Worm (Caenorhabditis elegans): Measurements from ENCODE around the gene clec-202.

Gene clec-202

DNA sequence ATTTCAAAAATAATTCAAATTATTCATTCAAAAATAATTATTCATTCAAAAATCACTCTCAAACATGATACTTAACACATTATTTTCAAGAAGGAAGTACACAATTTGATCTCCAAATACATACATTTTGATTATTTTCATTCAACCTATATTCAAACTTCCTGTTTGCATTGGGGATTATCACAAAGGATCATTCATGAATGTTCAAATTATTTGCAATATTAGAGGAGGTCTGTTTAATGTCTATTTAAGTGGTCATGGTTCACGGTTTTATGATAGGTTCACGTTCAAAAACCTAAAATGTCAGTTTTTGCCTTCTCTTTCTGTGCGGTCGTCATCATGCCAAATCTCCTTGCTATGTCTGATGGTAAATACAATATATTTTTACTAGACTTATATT, at the start of gene clec-202:
Gene clec-202 (plus strand): TSS at position 301 of the 400 bp plus-strand sequence.
- TF ChIP-seq T22C8.4 (GFP tag; IDR thresholded peaks at IDR 0.05) (no peak), klf-2 (GFP tag; conservative IDR thresholded peaks at IDR 0.05) (no peak), tab-1 (GFP tag; IDR thresholded peaks at IDR 0.05) (no peak), flt-1 (GFP tag; IDR thresholded peaks at IDR 0.05) (no peak), ztf-23 (GFP tag; IDR thresholded peaks at IDR 0.05) (no peak), ref-1 (GFP tag; conservative IDR thresholded peaks at IDR 0.05) (no peak), ztf-29 (GFP tag; IDR thresholded peaks at IDR 0.05) (no peak), cog-1 (tag; optimal IDR thresholded peaks at IDR 0.05) (no peak), med-1 (GFP tag; optimal IDR thresholded peaks at IDR 0.05; ENCODE audit: insufficient read depth) (no peak)

DNA sequence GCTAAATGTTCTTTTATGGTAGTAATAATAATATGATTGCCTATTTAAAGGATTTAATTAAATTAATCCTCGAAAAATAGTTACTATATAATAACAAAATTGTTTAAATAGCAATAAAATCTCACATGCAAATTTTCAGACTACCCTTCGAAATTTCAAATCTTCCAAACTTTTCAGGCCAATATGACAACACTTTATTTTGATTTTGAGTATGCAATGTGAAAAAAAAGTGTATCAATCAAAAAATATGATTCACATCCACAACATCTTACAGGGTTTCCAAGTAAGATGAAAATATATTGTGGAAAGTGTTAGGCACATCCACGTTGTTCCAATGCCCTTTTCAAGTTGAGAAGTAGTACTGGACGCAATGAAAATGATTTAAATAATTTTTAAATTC, 49.4 kb upstream of the clec-202 start, which contains the start of gene snf-9:
Gene snf-9 (plus strand): TSS at position 301 of the 400 bp plus-strand sequence.
- TF ChIP-seq klf-2 (GFP tag; conservative IDR thresholded peaks at IDR 0.05) = no peak
- TF ChIP-seq tab-1 (GFP tag; IDR thresholded peaks at IDR 0.05) = no peak
- TF ChIP-seq ztf-23 (GFP tag; IDR thresholded peaks at IDR 0.05) = no peak
- TF ChIP-seq ztf-29 (GFP tag; IDR thresholded peaks at IDR 0.05) = no peak
- no peak for TF ChIP-seq med-1 (GFP tag; optimal IDR thresholded peaks at IDR 0.05; ENCODE audit: insufficient read depth)
- TF ChIP-seq cog-1 (tag; optimal IDR thresholded peaks at IDR 0.05) = no peak
- TF ChIP-seq flt-1 (GFP tag; IDR thresholded peaks at IDR 0.05) = no peak

DNA sequence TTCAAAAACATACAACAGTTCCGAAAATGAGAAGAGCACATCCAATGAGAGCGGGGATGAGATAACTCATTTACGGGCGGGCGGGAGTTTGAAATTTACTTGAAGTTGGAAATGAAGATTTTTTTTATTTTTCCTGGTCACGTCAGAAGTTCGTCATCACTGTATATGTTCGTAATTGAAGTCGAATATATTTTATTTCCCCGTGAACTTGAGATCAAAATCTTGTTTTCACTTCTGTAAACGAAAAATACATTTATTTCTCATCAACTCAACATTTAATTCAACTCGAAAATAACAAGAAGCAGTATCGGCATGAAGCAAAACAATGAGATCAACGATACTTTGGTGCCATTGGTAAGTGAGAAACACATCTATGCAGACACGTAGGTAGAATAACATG, 44.8 kb upstream of the clec-202 start, which contains the start of gene C49C3.20:
Gene C49C3.20 (minus strand): TSS at position 101 of the 400 bp plus-strand sequence.
- TF ChIP-seq T22C8.4 (GFP tag; IDR thresholded peaks at IDR 0.05) = no peak
- no peak for TF ChIP-seq tab-1 (GFP tag; IDR thresholded peaks at IDR 0.05)
- no peak for TF ChIP-seq flt-1 (GFP tag; IDR thresholded peaks at IDR 0.05)
- TF ChIP-seq ref-1 (GFP tag; conservative IDR thresholded peaks at IDR 0.05) = no peak
- no peak for TF ChIP-seq ztf-29 (GFP tag; IDR thresholded peaks at IDR 0.05)
- TF ChIP-seq klf-2 (GFP tag; conservative IDR thresholded peaks at IDR 0.05) = no peak
- TF ChIP-seq cog-1 (tag; optimal IDR thresholded peaks at IDR 0.05) = no peak
- no peak for TF ChIP-seq med-1 (GFP tag; optimal IDR thresholded peaks at IDR 0.05; ENCODE audit: insufficient read depth)

DNA sequence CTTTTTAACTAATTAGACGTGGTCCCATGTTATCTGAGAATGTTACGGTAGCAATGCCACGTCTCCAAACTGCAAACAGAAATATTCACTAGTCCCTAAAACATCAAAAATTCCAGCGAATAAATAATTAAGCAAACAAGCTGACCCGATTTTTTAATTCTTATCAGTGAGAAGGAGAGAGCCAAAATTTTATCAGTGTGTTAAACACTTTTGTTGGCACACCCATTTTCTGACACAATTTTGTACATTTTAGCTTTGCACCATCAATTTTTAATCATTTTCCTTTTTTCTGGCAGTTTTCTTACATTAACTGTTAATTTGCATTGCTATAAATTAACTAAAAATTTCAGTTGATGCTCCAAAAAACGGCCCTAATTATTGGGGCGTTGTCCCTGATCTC, 40.8 kb upstream of the clec-202 start, which contains the start of gene C49C3.4:
Gene C49C3.4 (plus strand): TSS at position 351 of the 400 bp plus-strand sequence.
- TF ChIP-seq cog-1 (tag; optimal IDR thresholded peaks at IDR 0.05) (no peak), ref-1 (GFP tag; conservative IDR thresholded peaks at IDR 0.05) (no peak), klf-2 (GFP tag; conservative IDR thresholded peaks at IDR 0.05) (no peak), med-1 (GFP tag; optimal IDR thresholded peaks at IDR 0.05; ENCODE audit: insufficient read depth) (no peak), T22C8.4 (GFP tag; IDR thresholded peaks at IDR 0.05) (no peak), flt-1 (GFP tag; IDR thresholded peaks at IDR 0.05) (no peak), ztf-23 (GFP tag; IDR thresholded peaks at IDR 0.05) (no peak), ztf-29 (GFP tag; IDR thresholded peaks at IDR 0.05) (no peak), tab-1 (GFP tag; IDR thresholded peaks at IDR 0.05) (no peak)

DNA sequence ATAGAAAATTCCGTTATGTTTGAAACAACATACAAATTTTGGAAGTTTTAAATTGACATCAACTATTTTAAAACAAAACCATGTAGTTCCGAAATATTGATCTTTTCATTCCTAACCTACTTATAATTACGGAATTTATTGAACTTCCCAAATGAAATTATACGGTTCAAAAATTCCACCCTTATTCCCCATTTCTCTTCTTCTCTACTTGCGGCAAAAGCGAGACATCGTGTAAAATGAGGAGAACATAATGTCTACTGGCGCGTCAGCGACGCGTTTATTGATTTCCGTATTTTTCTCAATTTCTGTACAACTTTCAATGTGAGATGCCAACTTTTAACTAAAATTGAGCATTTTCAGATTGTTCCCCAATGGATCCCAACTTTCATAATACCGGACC, 32.4 kb upstream of the clec-202 start, which contains the start of gene ceh-88:
Gene ceh-88 (plus strand): TSS at position 355 of the 400 bp plus-strand sequence.
- TF ChIP-seq ztf-23 (GFP tag; IDR thresholded peaks at IDR 0.05) (no peak), T22C8.4 (GFP tag; IDR thresholded peaks at IDR 0.05) (no peak), ref-1 (GFP tag; conservative IDR thresholded peaks at IDR 0.05) (no peak), tab-1 (GFP tag; IDR thresholded peaks at IDR 0.05) (no peak), flt-1 (GFP tag; IDR thresholded peaks at IDR 0.05) (no peak), ztf-29 (GFP tag; IDR thresholded peaks at IDR 0.05) (no peak), cog-1 (tag; optimal IDR thresholded peaks at IDR 0.05) (no peak), med-1 (GFP tag; optimal IDR thresholded peaks at IDR 0.05; ENCODE audit: insufficient read depth) (no peak), klf-2 (GFP tag; conservative IDR thresholded peaks at IDR 0.05) (no peak)

DNA sequence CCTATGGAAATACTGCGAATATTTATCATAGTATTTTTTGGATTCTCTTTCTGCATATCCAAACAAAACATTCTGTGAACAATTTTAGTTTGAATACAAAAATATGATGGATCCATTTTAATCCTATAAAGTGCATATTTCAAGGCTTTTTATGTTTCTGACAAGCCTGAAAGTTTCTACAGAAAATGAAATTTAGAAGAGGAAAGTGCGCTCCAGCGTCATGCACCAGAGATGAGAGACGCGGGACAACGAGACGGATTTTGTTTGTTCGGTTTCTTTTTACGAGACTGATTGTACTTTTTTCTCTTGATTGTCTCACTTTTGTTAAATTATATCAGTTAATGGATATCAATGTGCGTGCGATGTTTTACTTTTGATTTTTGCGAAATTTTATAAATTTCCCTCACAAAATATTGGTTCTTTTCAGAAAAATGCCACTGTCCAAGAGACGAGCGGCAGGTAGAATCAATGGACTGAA, 30.1 kb upstream of the clec-202 start, which contains the start of gene C49C3.6:
Gene C49C3.6 (plus strand): TSS at position 428 of the 478 bp plus-strand sequence.
- TF ChIP-seq tab-1 (GFP tag; IDR thresholded peaks at IDR 0.05) = no peak
- no peak for TF ChIP-seq ztf-29 (GFP tag; IDR thresholded peaks at IDR 0.05)
- TF ChIP-seq med-1 (GFP tag; optimal IDR thresholded peaks at IDR 0.05; ENCODE audit: insufficient read depth) = no peak
- TF ChIP-seq ref-1 (GFP tag; conservative IDR thresholded peaks at IDR 0.05) = no peak
- TF ChIP-seq flt-1 (GFP tag; IDR thresholded peaks at IDR 0.05) = no peak
- TF ChIP-seq T22C8.4 (GFP tag; IDR thresholded peaks at IDR 0.05) = no peak
- no peak for TF ChIP-seq ztf-23 (GFP tag; IDR thresholded peaks at IDR 0.05)
- TF ChIP-seq cog-1 (tag; optimal IDR thresholded peaks at IDR 0.05) = no peak
- TF ChIP-seq klf-2 (GFP tag; conservative IDR thresholded peaks at IDR 0.05) = no peak

DNA sequence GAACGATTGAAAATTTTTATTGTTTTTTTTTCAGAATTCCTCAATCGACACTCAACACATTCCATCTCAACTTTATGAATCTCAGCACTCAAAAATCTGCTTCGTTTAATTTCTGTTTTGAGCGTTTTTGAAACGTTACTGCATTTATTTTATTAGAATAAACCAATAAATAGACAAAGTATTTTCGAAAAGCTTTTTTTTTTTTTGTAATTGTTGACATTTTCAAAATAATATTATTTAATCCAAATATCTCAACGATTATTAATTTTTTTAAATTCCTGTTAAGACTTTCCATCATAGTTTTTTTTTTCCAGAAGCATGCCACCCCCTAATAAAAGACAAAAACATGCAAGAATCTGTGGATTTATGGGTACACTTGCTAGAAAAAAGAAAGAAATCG, 29.0 kb upstream of the clec-202 start, which contains the start of gene C49C3.7:
Gene C49C3.7 (plus strand): TSS at position 301 of the 400 bp plus-strand sequence.
- TF ChIP-seq ztf-29 (GFP tag; IDR thresholded peaks at IDR 0.05) (no peak), med-1 (GFP tag; optimal IDR thresholded peaks at IDR 0.05; ENCODE audit: insufficient read depth) (no peak), flt-1 (GFP tag; IDR thresholded peaks at IDR 0.05) (no peak), T22C8.4 (GFP tag; IDR thresholded peaks at IDR 0.05) (no peak), tab-1 (GFP tag; IDR thresholded peaks at IDR 0.05) (no peak), cog-1 (tag; optimal IDR thresholded peaks at IDR 0.05) (no peak), klf-2 (GFP tag; conservative IDR thresholded peaks at IDR 0.05) (no peak), ztf-23 (GFP tag; IDR thresholded peaks at IDR 0.05) (no peak), ref-1 (GFP tag; conservative IDR thresholded peaks at IDR 0.05) (no peak)

DNA sequence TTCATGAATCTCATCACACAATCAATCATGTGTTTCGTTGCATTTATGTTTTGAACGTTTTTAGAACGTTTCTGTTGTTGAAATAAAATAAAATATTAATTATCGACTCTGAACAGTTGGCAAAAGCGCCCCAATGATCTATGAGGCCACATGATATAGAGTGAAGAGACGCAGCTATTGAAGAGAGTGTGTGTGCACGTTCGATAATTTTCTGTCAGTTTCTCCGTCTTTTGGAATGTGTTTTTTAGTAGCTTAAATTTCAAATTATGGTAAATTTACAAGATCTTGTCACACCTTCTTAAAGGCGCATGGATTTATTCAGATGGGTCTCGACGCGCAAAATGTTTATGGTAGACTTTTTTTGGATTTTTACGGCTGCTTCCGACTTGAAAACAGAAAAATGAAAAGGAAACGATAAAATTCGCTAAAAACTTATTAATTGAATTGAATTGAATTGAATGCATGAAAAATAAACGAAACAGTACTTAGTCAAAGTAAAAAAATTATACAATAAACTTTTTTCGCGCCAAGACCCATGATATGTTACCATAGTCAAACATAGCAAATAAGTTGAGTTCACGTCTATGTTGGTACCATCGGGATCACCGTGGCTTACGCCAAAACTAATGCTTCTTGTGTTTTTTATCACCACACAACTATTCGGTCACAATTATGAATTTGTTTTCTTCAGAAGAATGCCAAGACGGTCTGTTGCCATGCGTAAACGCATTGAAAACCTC, 27.5 kb upstream of the clec-202 start, which contains the start of gene C49C3.15:
Gene C49C3.15 (plus strand): TSS at position 690 of the 740 bp plus-strand sequence.
- TF ChIP-seq tab-1 (GFP tag; IDR thresholded peaks at IDR 0.05) = no peak
- no peak for TF ChIP-seq flt-1 (GFP tag; IDR thresholded peaks at IDR 0.05)
- no peak for TF ChIP-seq ztf-23 (GFP tag; IDR thresholded peaks at IDR 0.05)
- no peak for TF ChIP-seq klf-2 (GFP tag; conservative IDR thresholded peaks at IDR 0.05)
- TF ChIP-seq T22C8.4 (GFP tag; IDR thresholded peaks at IDR 0.05) = no peak
- TF ChIP-seq med-1 (GFP tag; optimal IDR thresholded peaks at IDR 0.05; ENCODE audit: insufficient read depth) = no peak
- TF ChIP-seq cog-1 (tag; optimal IDR thresholded peaks at IDR 0.05) = no peak
- TF ChIP-seq ztf-29 (GFP tag; IDR thresholded peaks at IDR 0.05) = no peak
- no peak for TF ChIP-seq ref-1 (GFP tag; conservative IDR thresholded peaks at IDR 0.05)

DNA sequence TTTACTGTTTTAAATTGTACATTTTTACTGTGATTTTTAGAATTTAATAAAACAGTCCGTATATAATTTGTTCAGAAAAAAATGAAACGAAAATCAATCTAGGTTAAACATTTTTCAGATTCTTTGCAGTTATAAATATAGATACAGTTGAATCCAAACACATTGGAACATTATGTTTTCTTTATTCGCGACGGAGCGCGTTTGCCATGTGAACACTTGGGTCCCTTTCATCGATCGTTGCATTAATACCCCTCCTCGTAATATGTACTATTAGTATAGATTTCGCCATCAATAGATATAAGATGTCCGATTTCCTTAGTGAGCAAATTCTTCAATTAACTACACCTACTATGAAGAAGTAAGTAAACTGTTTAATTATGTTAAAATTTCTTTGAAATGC, 26.2 kb upstream of the clec-202 start, which contains the start of gene C49C3.8:
Gene C49C3.8 (plus strand): TSS at position 173 of the 400 bp plus-strand sequence.
- TF ChIP-seq ref-1 (GFP tag; conservative IDR thresholded peaks at IDR 0.05) = no peak
- no peak for TF ChIP-seq klf-2 (GFP tag; conservative IDR thresholded peaks at IDR 0.05)
- no peak for TF ChIP-seq cog-1 (tag; optimal IDR thresholded peaks at IDR 0.05)
- TF ChIP-seq ztf-29 (GFP tag; IDR thresholded peaks at IDR 0.05) = no peak
- TF ChIP-seq tab-1 (GFP tag; IDR thresholded peaks at IDR 0.05) = no peak
- TF ChIP-seq med-1 (GFP tag; optimal IDR thresholded peaks at IDR 0.05; ENCODE audit: insufficient read depth) = no peak
- no peak for TF ChIP-seq T22C8.4 (GFP tag; IDR thresholded peaks at IDR 0.05)
- TF ChIP-seq ztf-23 (GFP tag; IDR thresholded peaks at IDR 0.05) = no peak
- no peak for TF ChIP-seq flt-1 (GFP tag; IDR thresholded peaks at IDR 0.05)
